Worm (Caenorhabditis elegans) whole organism, young adult: ENCODE measurements around the gene C09G9.1.

ENCODE experiments used
- B0261.1 ChIP-seq: sonication (generic microtip); optimal IDR thresholded peaks from 2 replicates; lab custom pipeline; 2016; ENCODE audit warnings: mild to moderate bottlenecking, missing genetic modification characterization, moderate library complexity, missing compliant biosample characterization
- B0336.3 ChIP-seq: fragments of 200-800 bp; sonication (Bioruptor generic); IDR thresholded peaks from 2 replicates; pipeline ENCODE4 v1.3.6; 2022; ENCODE audit warnings: missing genetic modification characterization, missing compliant biosample characterization
- D2030.7 ChIP-seq: fragments of 200-800 bp; sonication (Bioruptor generic); IDR thresholded peaks from 2 replicates; pipeline ENCODE4 v1.3.6; 2022; ENCODE audit warnings: missing genetic modification reagents, missing genetic modification characterization, missing compliant biosample characterization
- F10E7.11 ChIP-seq: sonication (generic microtip); optimal IDR thresholded peaks from 2 replicates; lab custom pipeline; 2017; ENCODE audit warnings: mild to moderate bottlenecking, missing genetic modification characterization, moderate library complexity, missing compliant biosample characterization
- F49E8.2 ChIP-seq: sonication (generic microtip); optimal IDR thresholded peaks from 3 replicates; lab custom pipeline; 2017; ENCODE audit warnings: missing genetic modification characterization, mild to moderate bottlenecking, missing compliant biosample characterization, antibody characterized with exemption, moderate library complexity; ENCODE audit not compliant: insufficient read depth
- Y53F4B.3 ChIP-seq: fragments of 200-800 bp; sonication (Bioruptor generic); IDR thresholded peaks from 2 replicates; pipeline ENCODE4 v1.3.6; 2022; ENCODE audit warnings: missing genetic modification reagents, missing genetic modification characterization, missing compliant biosample characterization
- ama-1 ChIP-seq, 3 experiments: fragments of 150-350 bp in 1 of 3; sonication (generic microtip) in 2 of 3; optimal IDR thresholded peaks; 2 replicates each; lab custom pipeline; 2014 to 2018; ENCODE audit warnings: missing biosample characterization in 2 of 3, missing genetic modification characterization in 2 of 3, missing genetic modification reagents in 2 of 3
- chd-7 ChIP-seq: sonication (generic microtip); optimal IDR thresholded peaks from 2 replicates; lab custom pipeline; 2016; ENCODE audit warnings: mild to moderate bottlenecking, missing genetic modification characterization, moderate library complexity, missing compliant biosample characterization
- ekl-4 ChIP-seq: fragments of 200-800 bp; sonication (Bioruptor generic); IDR thresholded peaks from 2 replicates; pipeline ENCODE4 v1.3.6; 2022; ENCODE audit warnings: missing genetic modification reagents, missing genetic modification characterization, missing compliant biosample characterization
- mxl-1 ChIP-seq: sonication (generic microtip); optimal IDR thresholded peaks from 2 replicates; lab custom pipeline; 2016; ENCODE audit warnings: missing genetic modification characterization, missing compliant biosample characterization
- pha-4 ChIP-seq: fragments of 150-350 bp; sonication (generic microtip); optimal IDR thresholded peaks from 2 replicates; lab custom pipeline; 2014; ENCODE audit warnings: missing biosample characterization, missing genetic modification reagents, missing genetic modification characterization
- sdz-38 ChIP-seq: sonication (generic microtip); optimal IDR thresholded peaks from 2 replicates; lab custom pipeline; 2016; ENCODE audit warnings: missing genotype, missing genetic modification characterization, missing compliant biosample characterization
- sptf-2 ChIP-seq: fragments of 200-800 bp; sonication (Bioruptor generic); optimal IDR thresholded peaks from 2 replicates; lab custom pipeline; 2018; ENCODE audit warnings: mild to moderate bottlenecking, missing genetic modification characterization, missing compliant biosample characterization
- unc-62 ChIP-seq: fragments of 150-350 bp; optimal IDR thresholded peaks from 2 replicates; lab custom pipeline; 2014; ENCODE audit warnings: missing biosample characterization, missing genetic modification reagents, missing genetic modification characterization

DNA sequence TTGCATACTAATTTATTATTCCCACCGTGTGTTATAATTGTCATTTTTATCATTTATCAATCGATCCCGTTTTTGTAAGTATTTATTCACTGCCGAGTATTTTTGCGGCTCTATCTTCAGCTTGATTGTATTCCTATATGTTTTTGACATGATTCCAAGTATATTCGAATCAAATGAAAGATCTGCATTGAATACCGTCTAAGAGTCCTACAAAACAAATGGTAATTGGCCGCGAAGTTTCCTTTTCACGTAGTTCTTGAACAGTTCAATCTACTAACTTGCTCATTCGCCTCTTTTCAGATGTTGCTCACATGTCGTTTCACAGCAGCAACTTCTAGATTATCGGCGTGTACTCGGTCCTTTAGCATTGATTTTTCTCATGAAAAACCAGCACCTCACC is 27.3 kb upstream of the C09G9.1 start, which contains the start of gene C27B7.2:
- TF ChIP-seq ekl-4 (GFP tag; lab: Robert Waterston, UW) (no peak), F10E7.11 (no peak), F49E8.2 (tag; lab: Kevin White, UChicago) (no peak), B0336.3 (GFP tag; lab: Robert Waterston, UW) (no peak), Y53F4B.3 (GFP tag; lab: Robert Waterston, UW) (no peak), mxl-1 (tag; lab: Kevin White, UChicago) (no peak), chd-7 (tag; lab: Kevin White, UChicago) (no peak), sdz-38 (tag; lab: Kevin White, UChicago) (no peak), pha-4 (tag; lab: Kevin White, UChicago) (no peak), sptf-2 (GFP tag; lab: Kevin White, UChicago) (no peak), unc-62 (GFP tag; lab: Kevin White, UChicago) (no peak), B0261.1 (tag; lab: Kevin White, UChicago) (no peak), D2030.7 (no peak), ama-1 (optimal IDR thresholded peaks at IDR 0.05; lab: Kevin White, UChicago) (no peak), ama-1 (GFP tag; optimal IDR thresholded peaks at IDR 0.05; lab: Kevin White, UChicago) (no peak)
